Worm (Caenorhabditis elegans): ENCODE results near the gene cest-24.
A peak's percentile ranks its signal among the peaks of the same experiment; 100 is the strongest.

cest-24 gene

ce11 chrV:6331607-6332006 lies 14.9 kb downstream of the cest-24 start, which contains the start of gene T28C12.1:
Gene T28C12.1, plus strand, starts transcription at chrV:6331907.
- TF ChIP-seq hlh-30 (tag; optimal IDR thresholded peaks at IDR 0.05; ENCODE audit: insufficient read depth) (no peak), F13H6.1 (tag; optimal IDR thresholded peaks at IDR 0.05) (no peak), elt-2 (tag; optimal IDR thresholded peaks at IDR 0.05) (no peak), nfya-1 (tag; optimal IDR thresholded peaks at IDR 0.05) (no peak), madf-2 (tag; optimal IDR thresholded peaks at IDR 0.05) (no peak), hlh-6 (tag; optimal IDR thresholded peaks at IDR 0.05) (no peak), ahr-1 (tag; optimal IDR thresholded peaks at IDR 0.05) (no peak), C08G9.2 (tag; optimal IDR thresholded peaks at IDR 0.05) (no peak), K09A11.1 (tag; optimal IDR thresholded peaks at IDR 0.05; ENCODE audit: insufficient read depth) (no peak), ceh-19 (GFP tag; optimal IDR thresholded peaks at IDR 0.05) (no peak), pros-1 (tag; optimal IDR thresholded peaks at IDR 0.05) (no peak), C38D4.7 (GFP tag; optimal IDR thresholded peaks at IDR 0.05) (no peak)

ce11 chrV:6335226-6335625 lies 18.5 kb downstream of the cest-24 start:
- no peak for TF ChIP-seq ceh-6 (GFP tag; optimal IDR thresholded peaks at IDR 0.05)

- no peak for TF ChIP-seq ceh-48 (tag; optimal IDR thresholded peaks at IDR 0.05)
- TF ChIP-seq ceh-18 (tag; optimal IDR thresholded peaks at IDR 0.05) = no peak
- TF ChIP-seq K09A11.1 (tag; optimal IDR thresholded peaks at IDR 0.05; ENCODE audit: insufficient read depth) = no peak
- TF ChIP-seq dve-1 (tag; optimal IDR thresholded peaks at IDR 0.05) = no peak
- TF ChIP-seq hlh-15 (tag; optimal IDR thresholded peaks at IDR 0.05) = no peak
- no peak for TF ChIP-seq nfya-1 (tag; optimal IDR thresholded peaks at IDR 0.05)
- no peak for TF ChIP-seq ceh-45 (GFP tag; IDR thresholded peaks at IDR 0.05)
- TF ChIP-seq ceh-30 (tag; optimal IDR thresholded peaks at IDR 0.05) = no peak
- no peak for TF ChIP-seq ceh-9 (tag; optimal IDR thresholded peaks at IDR 0.05)
- no peak for TF ChIP-seq T23F11.4 (GFP tag; optimal IDR thresholded peaks at IDR 0.05)
- TF ChIP-seq hlh-8 (tag; optimal IDR thresholded peaks at IDR 0.05) = no peak
- no peak for TF ChIP-seq pax-1 (tag; optimal IDR thresholded peaks at IDR 0.05)
- TF ChIP-seq dmd-4 (tag; optimal IDR thresholded peaks at IDR 0.05; ENCODE audit: borderline replicate concordance) = no peak
- TF ChIP-seq mec-3 (tag; optimal IDR thresholded peaks at IDR 0.05; ENCODE audit: borderline replicate concordance) = no peak
- TF ChIP-seq lin-11 (tag; optimal IDR thresholded peaks at IDR 0.05) = no peak
Measured at ce11 chrV:6336108-6336507, 19.4 kb downstream of the cest-24 start, which contains the start of gene T28C12.6. Gene T28C12.6, minus strand, starts transcription at chrV:6336119.

ce11 chrV:6341078-6341638 lies 24.4 kb downstream of the cest-24 start:
- TF ChIP-seq ceh-9 (tag; optimal IDR thresholded peaks at IDR 0.05) = no peak
- peak; percentile 12 for TF ChIP-seq unc-42 (tag; optimal IDR thresholded peaks at IDR 0.05)
- no peak for TF ChIP-seq hlh-6 (tag; optimal IDR thresholded peaks at IDR 0.05)
- no peak for TF ChIP-seq ceh-45 (GFP tag; IDR thresholded peaks at IDR 0.05)
- TF ChIP-seq syd-9 (tag; optimal IDR thresholded peaks at IDR 0.05) = no peak
- TF ChIP-seq ceh-2 (tag; optimal IDR thresholded peaks at IDR 0.05) = no peak

ce11 chrV:6342502-6342901 lies 25.8 kb downstream of the cest-24 start:
- TF ChIP-seq rnt-1 (tag; optimal IDR thresholded peaks at IDR 0.05) (peak; percentile 10), hlh-8 (tag; optimal IDR thresholded peaks at IDR 0.05) (peak; percentile 54), T23F11.4 (GFP tag; optimal IDR thresholded peaks at IDR 0.05) (no peak), unc-42 (tag; optimal IDR thresholded peaks at IDR 0.05) (no peak), pat-9 (tag; optimal IDR thresholded peaks at IDR 0.05) (no peak), lim-6 (tag; optimal IDR thresholded peaks at IDR 0.05) (no peak), ceh-18 (tag; optimal IDR thresholded peaks at IDR 0.05) (peak; percentile 84), F13H6.1 (tag; optimal IDR thresholded peaks at IDR 0.05) (peak; percentile 51), syd-9 (tag; optimal IDR thresholded peaks at IDR 0.05) (no peak), fax-1 (tag; optimal IDR thresholded peaks at IDR 0.05) (no peak), ahr-1 (tag; optimal IDR thresholded peaks at IDR 0.05) (no peak)
